Worm (Caenorhabditis elegans) whole organism, L2 larva: ENCODE measurements around the gene nhr-67.
A peak's percentile ranks its signal among the peaks of the same experiment; 100 is the strongest.

Experiments used
- C34F6.9 ChIP-seq: fragments of 150-350 bp; optimal IDR thresholded peaks from 2 replicates; lab custom pipeline; 2014; ENCODE audit warnings: missing biosample characterization, missing genetic modification characterization
- F13H6.1 ChIP-seq: sonication (generic microtip); optimal IDR thresholded peaks from 2 replicates; lab custom pipeline; 2016; ENCODE audit warnings: missing genetic modification characterization, missing compliant biosample characterization
- Y55F3AM.14 ChIP-seq: fragments of 200-800 bp; sonication (Bioruptor generic); optimal IDR thresholded peaks from 2 replicates; lab custom pipeline; 2018; ENCODE audit warnings: mild to moderate bottlenecking, missing genetic modification characterization, missing compliant biosample characterization
- ZK546.5 ChIP-seq: sonication (generic microtip); optimal IDR thresholded peaks from 2 replicates; lab custom pipeline; 2017; ENCODE audit warnings: missing biosample characterization, missing genetic modification characterization
- alr-1 ChIP-seq: fragments of 150-350 bp; optimal IDR thresholded peaks from 2 replicates; lab custom pipeline; 2014; ENCODE audit warnings: missing biosample characterization, missing genetic modification characterization
- blmp-1 ChIP-seq: sonication (generic microtip); optimal IDR thresholded peaks from 2 replicates; lab custom pipeline; 2017; ENCODE audit warnings: missing genetic modification characterization, mild to moderate bottlenecking, missing compliant biosample characterization, antibody characterized with exemption, moderate library complexity; ENCODE audit not compliant: insufficient read depth
- ceh-16 ChIP-seq: fragments of 150-350 bp; optimal IDR thresholded peaks from 2 replicates; lab custom pipeline; 2014; ENCODE audit warnings: missing biosample characterization, missing genetic modification characterization
- ceh-82 ChIP-seq: fragments of 150-350 bp; optimal IDR thresholded peaks from 2 replicates; lab custom pipeline; 2014; ENCODE audit warnings: missing biosample characterization, missing genetic modification characterization
- crh-2 ChIP-seq: sonication (generic microtip); optimal IDR thresholded peaks from 2 replicates; lab custom pipeline; 2017; ENCODE audit warnings: missing biosample characterization, missing genetic modification characterization
- dmd-4 ChIP-seq: sonication (generic microtip); optimal IDR thresholded peaks from 2 replicates; lab custom pipeline; 2017; ENCODE audit warnings: missing biosample characterization, missing genetic modification characterization
- elt-1 ChIP-seq: fragments of 150-350 bp; optimal IDR thresholded peaks from 2 replicates; lab custom pipeline; 2014; ENCODE audit warnings: missing biosample characterization, missing genetic modification characterization
- elt-3 ChIP-seq: sonication (generic microtip); optimal IDR thresholded peaks from 2 replicates; lab custom pipeline; 2017; ENCODE audit warnings: missing biosample characterization, missing genetic modification characterization
- gmeb-1 ChIP-seq: fragments of 150-350 bp; optimal IDR thresholded peaks from 2 replicates; lab custom pipeline; 2014; ENCODE audit warnings: missing biosample characterization, missing genetic modification characterization
- lin-11 ChIP-seq: fragments of 150-350 bp; sonication (generic microtip); optimal IDR thresholded peaks from 2 replicates; lab custom pipeline; 2014; ENCODE audit warnings: missing biosample characterization, missing genetic modification characterization, inconsistent platforms, mixed read lengths
- lin-13 ChIP-seq: fragments of 150-350 bp; optimal IDR thresholded peaks from 2 replicates; lab custom pipeline; 2014; ENCODE audit warnings: missing biosample characterization, missing genetic modification reagents, missing genetic modification characterization
- lin-39 ChIP-seq: fragments of 150-350 bp; optimal IDR thresholded peaks from 2 replicates; lab custom pipeline; 2014; ENCODE audit warnings: missing biosample characterization, missing genetic modification reagents, missing genetic modification characterization
- lsy-2 ChIP-seq, 2 experiments: fragments of 150-350 bp in 1 of 2; sonication (generic microtip) in 1 of 2; optimal IDR thresholded peaks; 2 replicates each; lab custom pipeline; 2014 to 2017; ENCODE audit warnings: missing biosample characterization in 2 of 2, missing genetic modification characterization in 2 of 2
- mab-5 ChIP-seq: fragments of 150-350 bp; optimal IDR thresholded peaks from 2 replicates; lab custom pipeline; 2014; ENCODE audit warnings: missing biosample characterization, missing genetic modification characterization
- mbf-1 ChIP-seq: sonication (generic microtip); optimal IDR thresholded peaks from 2 replicates; lab custom pipeline; 2017; ENCODE audit warnings: missing biosample characterization, missing genetic modification characterization
- mdl-1 ChIP-seq, 2 experiments: fragments of 150-350 bp in 1 of 2; sonication (generic microtip) in 1 of 2; optimal IDR thresholded peaks; 2 replicates each; lab custom pipeline; 2017; ENCODE audit warnings: missing biosample characterization in 2 of 2, missing genetic modification characterization in 2 of 2
- nhr-10 ChIP-seq: sonication (generic microtip); optimal IDR thresholded peaks from 2 replicates; lab custom pipeline; 2017; ENCODE audit warnings: missing biosample characterization, missing genetic modification characterization
- nhr-129 ChIP-seq: fragments of 150-350 bp; optimal IDR thresholded peaks from 2 replicates; lab custom pipeline; 2014; ENCODE audit warnings: missing biosample characterization, missing genetic modification characterization
- nhr-21 ChIP-seq: fragments of 150-350 bp; optimal IDR thresholded peaks from 2 replicates; lab custom pipeline; 2014; ENCODE audit warnings: missing biosample characterization, missing genetic modification characterization
- nhr-23 ChIP-seq: fragments of 150-350 bp; optimal IDR thresholded peaks from 2 replicates; lab custom pipeline; 2014; ENCODE audit warnings: missing biosample characterization, missing genetic modification reagents, missing genetic modification characterization
- nhr-25 ChIP-seq: fragments of 150-350 bp; sonication (generic microtip); optimal IDR thresholded peaks from 3 replicates; lab custom pipeline; 2014; ENCODE audit warnings: missing biosample characterization, missing genetic modification characterization
- nhr-6 ChIP-seq: fragments of 150-350 bp; optimal IDR thresholded peaks from 2 replicates; lab custom pipeline; 2014; ENCODE audit warnings: missing biosample characterization, missing genetic modification characterization
- nhr-77 ChIP-seq: fragments of 150-350 bp; optimal IDR thresholded peaks from 2 replicates; lab custom pipeline; 2014; ENCODE audit warnings: missing biosample characterization, missing genetic modification characterization
- peb-1 ChIP-seq: fragments of 150-350 bp; optimal IDR thresholded peaks from 2 replicates; lab custom pipeline; 2014; ENCODE audit warnings: missing biosample characterization, missing genetic modification characterization
- sem-4 ChIP-seq: fragments of 150-350 bp; optimal IDR thresholded peaks from 2 replicates; lab custom pipeline; 2014; ENCODE audit warnings: missing biosample characterization, missing genetic modification reagents, missing genetic modification characterization
- skn-1 ChIP-seq: sonication (generic microtip); optimal IDR thresholded peaks from 2 replicates; lab custom pipeline; 2017; ENCODE audit warnings: missing biosample characterization, missing genetic modification characterization
- sma-3 ChIP-seq: sonication (generic microtip); optimal IDR thresholded peaks from 2 replicates; lab custom pipeline; 2016; ENCODE audit warnings: missing genetic modification reagents, missing genetic modification characterization, missing compliant biosample characterization
- sma-9 ChIP-seq, 2 experiments: fragments of 150-350 bp in 1 of 2; sonication (generic microtip) in 1 of 2; optimal IDR thresholded peaks; 2 replicates each; lab custom pipeline; 2014 to 2016; ENCODE audit warnings: missing genetic modification characterization in 2 of 2, mild to moderate bottlenecking in 1 of 2, missing biosample characterization in 1 of 2, missing compliant biosample characterization in 1 of 2, missing genetic modification reagents in 1 of 2, moderate library complexity in 1 of 2
- snpc-4 ChIP-seq: fragments of 150-350 bp; optimal IDR thresholded peaks from 2 replicates; lab custom pipeline; 2014; ENCODE audit warnings: missing biosample characterization, missing genetic modification characterization
- unc-39 ChIP-seq: fragments of 150-350 bp; optimal IDR thresholded peaks from 2 replicates; lab custom pipeline; 2014; ENCODE audit warnings: missing biosample characterization, missing genetic modification characterization
- unc-55 ChIP-seq: fragments of 150-350 bp; sonication (generic microtip); optimal IDR thresholded peaks from 3 replicates; lab custom pipeline; 2014; ENCODE audit warnings: missing biosample characterization, missing genetic modification reagents, missing genetic modification characterization
- zag-1 ChIP-seq: fragments of 150-350 bp; optimal IDR thresholded peaks from 2 replicates; lab custom pipeline; 2014; ENCODE audit warnings: missing biosample characterization, missing genetic modification characterization
- ztf-1 ChIP-seq: fragments of 200-800 bp; sonication (Bioruptor generic); conservative IDR thresholded peaks from 2 replicates; pipeline ENCODE4 v1.3.6; 2022; ENCODE audit warnings: missing genetic modification characterization, missing compliant biosample characterization
- ztf-4 ChIP-seq: fragments of 150-350 bp; optimal IDR thresholded peaks from 2 replicates; lab custom pipeline; 2014; ENCODE audit warnings: missing biosample characterization, missing genetic modification characterization

nhr-67 gene

DNA sequence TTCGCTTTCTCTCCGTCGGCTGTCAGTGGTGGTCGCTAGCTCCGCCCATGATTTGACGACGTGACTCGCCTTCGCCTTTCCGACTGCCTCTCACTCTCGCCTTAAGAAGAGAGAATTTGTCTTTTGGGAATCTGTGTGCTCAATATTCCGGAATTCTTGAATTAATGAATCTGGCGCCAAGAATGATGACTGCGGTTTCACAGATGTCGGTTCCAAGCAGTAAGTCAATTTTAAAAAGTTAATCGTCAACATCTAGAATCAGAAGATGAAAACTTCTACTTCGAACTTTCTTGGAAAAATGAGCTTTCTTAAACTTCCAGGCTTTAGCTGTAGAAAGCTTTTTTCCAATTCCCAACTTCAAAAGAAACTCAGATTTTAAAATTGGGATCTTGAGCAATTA, at the start of gene nhr-67:
nhr-67 (plus strand) TSS at position 97 of the 400 bp plus-strand sequence.
- TF ChIP-seq nhr-10 (tag; lab: Kevin White, UChicago) (no peak), skn-1 (no peak), nhr-25 (no peak), sma-3 (GFP tag; lab: Kevin White, UChicago) (no peak), mdl-1 (tag; optimal IDR thresholded peaks at IDR 0.05; lab: Kevin White, UChicago) (no peak), mbf-1 (no peak), sma-9 (GFP tag; optimal IDR thresholded peaks at IDR 0.05; lab: Kevin White, UChicago) (no peak), sma-9 (tag; optimal IDR thresholded peaks at IDR 0.05; lab: Kevin White, UChicago) (no peak), dmd-4 (tag; lab: Kevin White, UChicago) (no peak), zag-1 (tag; lab: Kevin White, UChicago) (no peak), lin-13 (no peak), ZK546.5 (tag; lab: Kevin White, UChicago) (no peak), nhr-6 (no peak), mab-5 (no peak), lsy-2 (tag; optimal IDR thresholded peaks at IDR 0.05; lab: Kevin White, UChicago) (no peak), Y55F3AM.14 (GFP tag; lab: Kevin White, UChicago) (no peak), snpc-4 (tag; lab: Kevin White, UChicago) (no peak), unc-39 (tag; lab: Kevin White, UChicago) (no peak), nhr-77 (no peak), lin-39 (tag; lab: Kevin White, UChicago) (no peak)

DNA sequence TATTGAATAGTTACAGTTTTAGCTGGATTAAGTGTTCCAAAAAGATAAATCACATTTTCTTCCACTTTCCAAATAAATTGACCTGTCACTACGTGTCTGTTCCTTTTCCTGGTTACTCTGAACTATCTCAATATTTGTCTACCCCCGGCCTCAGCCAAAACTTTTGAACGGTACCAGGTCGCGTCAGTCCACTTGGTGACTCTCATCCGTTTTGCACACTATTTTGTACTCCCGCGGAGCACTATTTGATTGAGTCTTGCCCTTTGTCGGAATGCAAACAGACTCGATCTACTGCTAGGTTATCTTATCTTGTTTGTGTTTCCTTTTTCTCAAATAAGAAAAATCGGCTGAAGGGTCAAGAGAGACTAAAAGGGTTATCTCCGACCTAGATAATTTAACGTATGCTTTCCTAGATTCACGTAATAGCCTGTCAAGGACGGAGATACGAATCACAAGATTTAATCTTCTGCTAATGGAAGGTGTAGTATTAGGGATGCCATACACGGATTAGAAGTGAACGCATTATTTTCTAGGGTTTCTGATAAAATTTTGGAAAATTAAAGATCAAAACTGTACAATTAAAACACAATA, 49.5 kb upstream of the nhr-67 start:
- no peak for TF ChIP-seq nhr-23
- no peak for TF ChIP-seq crh-2 (tag; lab: Kevin White, UChicago)
- TF ChIP-seq lin-39 (tag; lab: Kevin White, UChicago) = no peak
- no peak for TF ChIP-seq nhr-77
- no peak for TF ChIP-seq ceh-82
- no peak for TF ChIP-seq mdl-1 (tag; optimal IDR thresholded peaks at IDR 0.05; lab: Kevin White, UChicago)
- peak; percentile 84 for TF ChIP-seq elt-1 (tag; lab: Kevin White, UChicago)
- TF ChIP-seq C34F6.9 (tag; lab: Kevin White, UChicago) = no peak
- no peak for TF ChIP-seq blmp-1 (tag; lab: Kevin White, UChicago)
- TF ChIP-seq unc-39 (tag; lab: Kevin White, UChicago) = no peak
- TF ChIP-seq elt-3 (tag; lab: Kevin White, UChicago) = no peak
- TF ChIP-seq gmeb-1 (tag; lab: Kevin White, UChicago) = no peak
- no peak for TF ChIP-seq alr-1 (tag; lab: Kevin White, UChicago)
- no peak for TF ChIP-seq peb-1 (tag; lab: Kevin White, UChicago)
- peak; percentile 41 for TF ChIP-seq ceh-16 (tag; lab: Kevin White, UChicago)
- TF ChIP-seq nhr-21 = peak; percentile 20
- TF ChIP-seq ZK546.5 (tag; lab: Kevin White, UChicago) = no peak
- TF ChIP-seq F13H6.1 = peak; percentile 47
- no peak for TF ChIP-seq dmd-4 (tag; lab: Kevin White, UChicago)

DNA sequence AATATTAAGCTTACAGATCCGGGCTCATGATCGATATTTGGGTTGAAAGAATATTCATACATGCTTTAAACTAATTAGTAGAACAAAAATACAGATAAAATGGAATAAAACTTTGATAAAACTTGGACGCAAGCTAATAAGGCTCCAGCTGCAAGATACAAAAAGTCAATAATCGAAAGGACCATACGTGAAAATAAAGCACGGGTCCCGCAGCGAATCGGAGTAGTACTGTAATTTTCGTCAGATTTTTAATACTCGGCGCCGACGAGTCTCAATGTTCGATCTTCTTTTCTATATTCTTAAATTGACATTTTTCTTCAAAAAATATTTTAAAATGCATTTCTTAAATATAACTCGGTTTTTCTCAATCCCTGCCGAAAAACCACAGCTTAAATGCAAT, 44.9 kb upstream of the nhr-67 start, which contains the start of gene spo-11:
spo-11 (minus strand) TSS at position 189 of the 400 bp plus-strand sequence.
- TF ChIP-seq C34F6.9 (tag; lab: Kevin White, UChicago) = no peak
- TF ChIP-seq sem-4 (tag; lab: Kevin White, UChicago) = no peak
- TF ChIP-seq ztf-1 (GFP tag; lab: Robert Waterston, UW) = no peak
- no peak for TF ChIP-seq ZK546.5 (tag; lab: Kevin White, UChicago)
- TF ChIP-seq crh-2 (tag; lab: Kevin White, UChicago) = no peak
- no peak for TF ChIP-seq sma-3 (GFP tag; lab: Kevin White, UChicago)
- TF ChIP-seq zag-1 (tag; lab: Kevin White, UChicago) = no peak

DNA sequence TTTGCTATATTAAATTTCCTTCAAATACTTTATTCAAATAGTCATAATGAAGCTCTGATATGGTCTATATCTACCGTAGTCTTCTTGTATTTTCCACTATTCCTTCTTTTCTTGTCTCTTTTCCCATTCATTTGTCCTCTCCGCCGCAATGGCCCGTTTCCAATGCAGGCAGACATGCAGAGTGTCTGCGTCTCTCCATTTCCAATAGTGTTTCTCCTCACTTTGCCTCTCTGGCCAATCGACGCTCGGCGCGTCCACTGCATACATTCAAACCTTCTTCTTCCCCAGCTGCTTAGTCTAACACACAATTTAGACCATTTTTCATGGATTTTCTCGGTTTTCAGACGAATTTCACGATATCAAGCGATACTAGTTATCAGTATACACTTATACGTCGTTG, 44.3 kb upstream of the nhr-67 start:
- TF ChIP-seq dmd-4 (tag; lab: Kevin White, UChicago) = no peak
- peak; percentile 50 for TF ChIP-seq nhr-129
- TF ChIP-seq lin-11 (tag; lab: Kevin White, UChicago) = peak; percentile 16
- peak; percentile 44 for TF ChIP-seq sem-4 (tag; lab: Kevin White, UChicago)
- TF ChIP-seq lsy-2 (tag; optimal IDR thresholded peaks at IDR 0.05; lab: Kevin White, UChicago) = peak in 1 of 2 experiments; percentile 70
- TF ChIP-seq unc-55 (GFP tag; lab: Kevin White, UChicago) = peak; percentile 31
- no peak for TF ChIP-seq blmp-1 (tag; lab: Kevin White, UChicago)
- peak; percentile 1 for TF ChIP-seq sma-9 (GFP tag; optimal IDR thresholded peaks at IDR 0.05; lab: Kevin White, UChicago)
- TF ChIP-seq sma-9 (tag; optimal IDR thresholded peaks at IDR 0.05; lab: Kevin White, UChicago) = no peak
- no peak for TF ChIP-seq peb-1 (tag; lab: Kevin White, UChicago)
- TF ChIP-seq crh-2 (tag; lab: Kevin White, UChicago) = no peak
- TF ChIP-seq unc-39 (tag; lab: Kevin White, UChicago) = no peak
- peak; percentile 38 for TF ChIP-seq zag-1 (tag; lab: Kevin White, UChicago)
- no peak for TF ChIP-seq ztf-4 (tag; lab: Kevin White, UChicago)
- TF ChIP-seq lin-13 = no peak
